Worm (Caenorhabditis elegans) whole organism, young adult: ENCODE measurements around the gene nprl-3.

Source experiments
- C06A6.2 ChIP-seq: fragments of 200-800 bp; sonication (Bioruptor generic); conservative IDR thresholded peaks from 2 replicates; pipeline ENCODE4 v1.3.6; 2022; ENCODE audit warnings: missing genetic modification characterization, missing compliant biosample characterization
- ama-1 ChIP-seq, 3 experiments: fragments of 150-350 bp in 1 of 3; sonication (generic microtip) in 2 of 3; optimal IDR thresholded peaks; 2 replicates each; lab custom pipeline; 2014 to 2018; ENCODE audit warnings: missing biosample characterization in 2 of 3, missing genetic modification characterization in 2 of 3, missing genetic modification reagents in 2 of 3
- ceh-58 ChIP-seq: fragments of 200-800 bp; sonication (Bioruptor generic); IDR thresholded peaks from 2 replicates; pipeline ENCODE4 v1.3.6; 2022; ENCODE audit warnings: missing genetic modification characterization, missing compliant biosample characterization
- hlh-26 ChIP-seq: fragments of 200-800 bp; sonication (Bioruptor generic); conservative IDR thresholded peaks from 2 replicates; pipeline ENCODE4 v1.3.6; 2022; ENCODE audit warnings: missing genetic modification reagents, missing genetic modification characterization, missing compliant biosample characterization
- hrde-1 ChIP-seq: sonication (generic microtip); optimal IDR thresholded peaks from 2 replicates; lab custom pipeline; 2016; ENCODE audit warnings: missing genetic modification characterization, mild to moderate bottlenecking, missing compliant biosample characterization, moderate library complexity, missing genotype, missing genetic modification reagents, borderline replicate concordance
- madf-10 ChIP-seq: sonication (generic microtip); optimal IDR thresholded peaks from 2 replicates; lab custom pipeline; 2016; ENCODE audit warnings: mild to moderate bottlenecking, missing genetic modification characterization, missing compliant biosample characterization
- mxl-1 ChIP-seq: sonication (generic microtip); optimal IDR thresholded peaks from 2 replicates; lab custom pipeline; 2016; ENCODE audit warnings: missing genetic modification characterization, missing compliant biosample characterization
- nfya-1 ChIP-seq: sonication (generic microtip); optimal IDR thresholded peaks from 2 replicates; lab custom pipeline; 2017; ENCODE audit warnings: antibody characterized with exemption, missing compliant biosample characterization, missing genetic modification characterization, borderline replicate concordance; ENCODE audit not compliant: insufficient read depth
- nfyb-1 ChIP-seq: fragments of 200-800 bp; sonication (Bioruptor generic); IDR thresholded peaks from 2 replicates; pipeline ENCODE4 v1.3.6; 2022; ENCODE audit warnings: missing genetic modification reagents, missing genetic modification characterization, missing compliant biosample characterization
- nhr-120 ChIP-seq: fragments of 200-800 bp; sonication (Bioruptor generic); IDR thresholded peaks from 2 replicates; pipeline ENCODE4 v1.3.6; 2022; ENCODE audit warnings: missing genetic modification characterization, missing compliant biosample characterization
- tbp1 ChIP-seq: fragments of 200-800 bp; sonication (Bioruptor generic); optimal IDR thresholded peaks from 2 replicates; lab custom pipeline; 2018; ENCODE audit warnings: mild to moderate bottlenecking, missing genetic modification characterization, missing compliant biosample characterization
- ztf-25 ChIP-seq: fragments of 200-800 bp; sonication (Bioruptor generic); IDR thresholded peaks from 2 replicates; pipeline ENCODE4 v1.3.6; 2022; ENCODE audit warnings: missing genetic modification reagents, missing genetic modification characterization, missing compliant biosample characterization

DNA sequence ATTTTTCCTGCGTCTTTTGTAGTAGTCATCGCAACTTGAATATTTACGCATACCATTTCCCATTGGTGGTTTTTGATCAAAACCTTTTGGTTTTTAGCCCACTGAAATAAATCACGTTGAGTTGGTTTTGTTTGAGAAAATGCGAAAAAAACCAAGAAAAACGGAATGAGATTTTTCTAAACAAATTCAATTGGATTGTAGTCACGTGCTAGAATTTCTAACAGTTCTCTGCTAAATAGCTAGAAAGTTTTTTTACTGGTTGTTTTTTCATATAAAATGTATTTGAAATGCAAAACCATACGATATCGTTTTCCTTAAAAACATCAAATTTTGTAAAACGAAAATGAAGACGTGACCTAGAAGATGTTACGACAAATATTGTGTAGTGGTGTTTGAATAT, 20.7 kb upstream of the nprl-3 start, which contains the start of gene K07H8.12:
- no peak for TF ChIP-seq madf-10 (tag; lab: Kevin White, UChicago)
- no peak for TF ChIP-seq ztf-25 (GFP tag; lab: Robert Waterston, UW)
- no peak for TF ChIP-seq ceh-58
- no peak for TF ChIP-seq mxl-1
- no peak for TF ChIP-seq nfyb-1 (GFP tag; lab: Robert Waterston, UW)
- no peak for TF ChIP-seq ama-1 (optimal IDR thresholded peaks at IDR 0.05; lab: Kevin White, UChicago)
- no peak for TF ChIP-seq ama-1 (GFP tag; optimal IDR thresholded peaks at IDR 0.05; lab: Kevin White, UChicago)
- TF ChIP-seq nfya-1 (tag; lab: Kevin White, UChicago), result no peak
- TF ChIP-seq hlh-26 (GFP tag; lab: Robert Waterston, UW), result no peak
- TF ChIP-seq nhr-120 (GFP tag; lab: Robert Waterston, UW), result no peak
- TF ChIP-seq hrde-1 (tag; lab: Kevin White, UChicago), result no peak
- no peak for TF ChIP-seq C06A6.2 (GFP tag; lab: Robert Waterston, UW)
- TF ChIP-seq tbp1 (GFP tag; lab: Kevin White, UChicago), result no peak
